Fruit fly (Drosophila melanogaster) whole organism, pupa: Measurements from ENCODE around the gene mei-41.
A peak's percentile ranks its signal among the peaks of the same experiment; 100 is the strongest.

Experiments used
- CG10348 ChIP-seq: fragments of 200-800 bp; sonication (Bioruptor generic); IDR thresholded peaks from 2 replicates; pipeline ENCODE4 v1.3.6; 2022; ENCODE audit warnings: missing biosample characterization, missing genetic modification characterization
- CG12605 ChIP-seq: fragments of 200-800 bp; sonication (Bioruptor generic); IDR thresholded peaks from 2 replicates; pipeline ENCODE4 v1.3.6; 2022; ENCODE audit warnings: missing biosample characterization, missing genetic modification characterization
- CG13204 ChIP-seq: fragments of 200-800 bp; sonication (Bioruptor generic); optimal IDR thresholded peaks from 2 replicates; lab custom pipeline; 2018; ENCODE audit warnings: missing biosample characterization, mild to moderate bottlenecking, missing genetic modification characterization, moderate library complexity
- CG14655 ChIP-seq: fragments of 200-800 bp; sonication (Bioruptor generic); optimal IDR thresholded peaks from 3 replicates; lab custom pipeline; 2017; ENCODE audit warnings: mild to moderate bottlenecking, missing biosample characterization, missing genetic modification reagents, missing genetic modification characterization
- CG15710 ChIP-seq: fragments of 200-800 bp; sonication (Bioruptor generic); optimal IDR thresholded peaks from 2 replicates; lab custom pipeline; 2018; ENCODE audit warnings: missing biosample characterization, mild to moderate bottlenecking, missing genetic modification characterization, moderate library complexity
- CG17806 ChIP-seq: fragments of 200-800 bp; sonication (Bioruptor generic); optimal IDR thresholded peaks from 2 replicates; lab custom pipeline; 2018; ENCODE audit warnings: missing biosample characterization, mild to moderate bottlenecking, missing genetic modification characterization, moderate library complexity
- CG32121 ChIP-seq: fragments of 200-800 bp; sonication (Bioruptor generic); IDR thresholded peaks from 2 replicates; pipeline ENCODE4 v1.3.6; 2022; ENCODE audit warnings: missing biosample characterization, missing genetic modification characterization
- CG34367 ChIP-seq: fragments of 200-800 bp; sonication (Bioruptor generic); optimal IDR thresholded peaks from 2 replicates; lab custom pipeline; 2018; ENCODE audit warnings: missing biosample characterization, mild to moderate bottlenecking, missing genetic modification characterization
- CG4496 ChIP-seq: fragments of 200-800 bp; sonication (Bioruptor generic); IDR thresholded peaks from 3 replicates; pipeline ENCODE4 v1.3.6; 2022; ENCODE audit warnings: missing biosample characterization, missing genetic modification characterization
- CG8159 ChIP-seq: fragments of 200-800 bp; sonication (Bioruptor generic); optimal IDR thresholded peaks from 3 replicates; lab custom pipeline; 2018; ENCODE audit warnings: missing biosample characterization, mild to moderate bottlenecking, missing genetic modification characterization, moderate library complexity
- CG8301 ChIP-seq: fragments of 200-800 bp; sonication (Bioruptor generic); optimal IDR thresholded peaks from 2 replicates; lab custom pipeline; 2018; ENCODE audit warnings: missing biosample characterization, mild to moderate bottlenecking, missing genetic modification characterization
- CG9948 ChIP-seq: fragments of 200-800 bp; sonication (Bioruptor generic); optimal IDR thresholded peaks from 2 replicates; lab custom pipeline; 2018; ENCODE audit warnings: missing biosample characterization, mild to moderate bottlenecking, missing genetic modification characterization, moderate library complexity
- D1 ChIP-seq: fragments of 200-800 bp; sonication (Bioruptor generic); optimal IDR thresholded peaks from 2 replicates; lab custom pipeline; 2018; ENCODE audit warnings: missing biosample characterization, mild to moderate bottlenecking, missing genetic modification characterization, moderate library complexity
- EcR ChIP-seq: fragments of 200-800 bp; sonication (Bioruptor generic); optimal IDR thresholded peaks from 3 replicates; lab custom pipeline; 2019; ENCODE audit warnings: missing biosample characterization, missing genetic modification characterization, mild to moderate bottlenecking, moderate library complexity, missing genetic modification reagents
- Ets98B ChIP-seq: fragments of 200-800 bp; sonication (Bioruptor generic); IDR thresholded peaks from 2 replicates; pipeline ENCODE4 v1.3.6; 2022; ENCODE audit warnings: missing biosample characterization, missing genetic modification characterization
- Pif1A ChIP-seq: fragments of 200-800 bp; sonication (Bioruptor generic); optimal IDR thresholded peaks from 3 replicates; lab custom pipeline; 2016; ENCODE audit warnings: missing biosample characterization, missing genetic modification characterization
- Pif1B ChIP-seq: fragments of 200-800 bp; sonication (Bioruptor generic); optimal IDR thresholded peaks from 3 replicates; lab custom pipeline; 2016; ENCODE audit warnings: missing biosample characterization, missing genetic modification characterization
- Snoo ChIP-seq: fragments of 200-800 bp; sonication (Bioruptor generic); optimal IDR thresholded peaks from 3 replicates; lab custom pipeline; 2017; ENCODE audit warnings: missing biosample characterization, mild to moderate bottlenecking, missing genetic modification characterization, inconsistent platforms
- fd96Ca ChIP-seq: fragments of 200-800 bp; sonication (Bioruptor generic); IDR thresholded peaks from 3 replicates; pipeline ENCODE4 v1.3.6; 2022; ENCODE audit warnings: missing biosample characterization, missing genetic modification characterization
- gl ChIP-seq: fragments of 200-800 bp; sonication (Bioruptor generic); optimal IDR thresholded peaks from 2 replicates; lab custom pipeline; 2018; ENCODE audit warnings: missing biosample characterization, mild to moderate bottlenecking, missing genetic modification characterization
- rn ChIP-seq: fragments of 200-800 bp; sonication (Bioruptor generic); IDR thresholded peaks from 2 replicates; pipeline ENCODE4 v1.3.6; 2022; ENCODE audit warnings: missing biosample characterization, missing genetic modification characterization

mei-41 gene

DNA sequence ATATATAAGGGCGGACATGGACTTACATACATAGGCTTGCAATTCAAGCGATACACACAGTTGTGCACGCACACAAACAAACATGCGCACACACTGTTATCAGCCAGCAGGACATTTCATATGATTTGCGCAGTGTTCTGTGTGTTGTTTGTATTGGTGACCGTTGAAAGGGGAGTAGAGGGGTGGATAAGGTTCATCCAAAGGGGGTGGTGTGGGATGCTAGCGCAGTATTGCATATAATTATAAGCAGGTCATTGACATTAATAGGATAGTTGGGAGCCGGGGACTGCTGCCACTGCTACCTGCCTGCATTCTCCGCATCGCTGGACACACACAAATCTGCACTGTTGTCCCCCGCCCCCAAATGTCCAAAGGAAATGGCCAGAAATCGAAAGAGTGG is 37.0 kb downstream of the mei-41 start:
- no peak for TF ChIP-seq CG8301
- TF ChIP-seq EcR (GFP tag; lab: Kevin White, UChicago) = peak; percentile 71
- no peak for TF ChIP-seq CG4496 (GFP tag; lab: Robert Waterston, UW)
- TF ChIP-seq CG17806 (tag; lab: Kevin White, UChicago) = no peak
- TF ChIP-seq Snoo = no peak
- TF ChIP-seq fd96Ca (GFP tag; lab: Robert Waterston, UW) = no peak
- TF ChIP-seq Ets98B (GFP tag; lab: Robert Waterston, UW) = no peak

DNA sequence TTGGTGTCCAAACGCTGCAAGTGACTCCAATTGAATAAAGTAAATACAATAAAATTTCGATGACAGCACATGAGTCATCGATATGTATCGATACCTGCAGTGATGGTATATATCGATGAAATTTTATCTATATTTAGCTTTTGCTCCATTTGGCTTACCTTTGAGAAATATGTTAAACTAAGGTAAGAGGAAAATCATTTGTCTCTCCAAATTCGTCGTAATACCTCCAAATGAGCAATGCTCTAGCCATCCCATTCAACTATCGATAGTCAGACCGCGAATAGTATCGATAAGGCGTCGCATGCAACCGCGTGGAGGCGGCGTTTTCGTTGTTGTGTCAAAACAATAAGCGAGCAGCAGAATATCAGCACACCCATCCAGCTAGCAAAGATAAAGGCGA is 49.7 kb downstream of the mei-41 start, which contains the start of the genes Cdc50 and rngo:
TSS of gene Cdc50 (minus strand) at position 52 of the 400 bp plus-strand sequence.
TSS of gene rngo (plus strand) at position 189 of the 400 bp plus-strand sequence.
- peak; percentile 2 for TF ChIP-seq CG9948
- no peak for TF ChIP-seq CG17806 (tag; lab: Kevin White, UChicago)

DNA sequence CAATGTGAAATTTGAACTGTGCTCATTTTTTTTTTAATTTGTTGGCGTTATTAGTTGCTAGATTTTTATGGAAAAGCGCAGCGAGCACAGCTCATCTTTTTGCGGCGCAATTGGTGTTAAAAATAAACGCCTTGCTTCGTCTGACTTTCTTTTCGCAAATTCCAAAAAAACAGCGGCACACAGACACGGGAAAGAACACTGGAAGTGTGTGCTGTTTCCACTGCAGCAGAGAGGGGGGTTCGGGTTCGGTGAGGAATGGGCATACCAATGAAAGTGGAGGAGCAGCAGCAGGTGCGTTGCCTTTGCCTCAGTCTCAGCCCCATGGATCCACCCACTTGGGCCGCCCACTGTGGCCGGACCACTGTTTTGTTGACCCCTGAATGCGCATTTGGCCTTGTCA is 50.9 kb downstream of the mei-41 start:
- TF ChIP-seq Pif1A (GFP tag; lab: Kevin White, UChicago) (no peak), CG13204 (no peak), CG10348 (GFP tag; lab: Robert Waterston, UW) (no peak), EcR (GFP tag; lab: Kevin White, UChicago) (no peak), CG8301 (no peak), CG17806 (tag; lab: Kevin White, UChicago) (no peak), Pif1B (GFP tag; lab: Kevin White, UChicago) (no peak), CG9948 (no peak), fd96Ca (GFP tag; lab: Robert Waterston, UW) (no peak), CG12605 (GFP tag; lab: Robert Waterston, UW) (no peak), CG4496 (GFP tag; lab: Robert Waterston, UW) (no peak), CG8159 (no peak), CG14655 (GFP tag; lab: Kevin White, UChicago) (no peak), D1 (tag; lab: Kevin White, UChicago) (no peak), rn (GFP tag; lab: Robert Waterston, UW) (no peak)

DNA sequence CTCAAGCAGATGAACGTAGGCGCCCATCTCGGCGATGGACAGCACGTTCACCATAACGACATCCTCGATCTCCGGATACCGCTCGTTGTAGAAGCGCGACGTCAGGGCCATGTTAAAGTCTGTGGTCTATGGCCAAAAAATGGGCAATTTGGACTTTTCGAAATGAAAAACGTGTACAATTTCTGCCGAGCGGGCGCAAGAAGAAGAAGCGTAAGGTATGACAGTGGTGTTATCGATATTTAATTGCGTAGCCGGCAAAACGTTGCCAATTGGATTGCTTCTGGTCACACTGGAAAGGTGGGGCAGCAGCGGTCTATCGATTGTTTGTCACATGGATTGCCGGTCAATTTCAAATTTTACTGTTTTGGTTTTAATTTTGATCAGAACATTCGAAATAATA is 55.3 kb downstream of the mei-41 start, which contains the start of gene eIF2alpha:
TSS of gene eIF2alpha (minus strand) at position 225 of the 400 bp plus-strand sequence.
- TF ChIP-seq EcR (GFP tag; lab: Kevin White, UChicago) (no peak), CG12605 (GFP tag; lab: Robert Waterston, UW) (0 out of 2 replicates have a peak, but pooled peaks have one; percentile 18), Ets98B (GFP tag; lab: Robert Waterston, UW) (no peak), Snoo (no peak), CG4496 (GFP tag; lab: Robert Waterston, UW) (no peak), Pif1B (GFP tag; lab: Kevin White, UChicago) (no peak), CG15710 (tag; lab: Kevin White, UChicago) (no peak), CG10348 (GFP tag; lab: Robert Waterston, UW) (no peak)
- TF ChIP-seq, all 21 proteins: peak for 1

DNA sequence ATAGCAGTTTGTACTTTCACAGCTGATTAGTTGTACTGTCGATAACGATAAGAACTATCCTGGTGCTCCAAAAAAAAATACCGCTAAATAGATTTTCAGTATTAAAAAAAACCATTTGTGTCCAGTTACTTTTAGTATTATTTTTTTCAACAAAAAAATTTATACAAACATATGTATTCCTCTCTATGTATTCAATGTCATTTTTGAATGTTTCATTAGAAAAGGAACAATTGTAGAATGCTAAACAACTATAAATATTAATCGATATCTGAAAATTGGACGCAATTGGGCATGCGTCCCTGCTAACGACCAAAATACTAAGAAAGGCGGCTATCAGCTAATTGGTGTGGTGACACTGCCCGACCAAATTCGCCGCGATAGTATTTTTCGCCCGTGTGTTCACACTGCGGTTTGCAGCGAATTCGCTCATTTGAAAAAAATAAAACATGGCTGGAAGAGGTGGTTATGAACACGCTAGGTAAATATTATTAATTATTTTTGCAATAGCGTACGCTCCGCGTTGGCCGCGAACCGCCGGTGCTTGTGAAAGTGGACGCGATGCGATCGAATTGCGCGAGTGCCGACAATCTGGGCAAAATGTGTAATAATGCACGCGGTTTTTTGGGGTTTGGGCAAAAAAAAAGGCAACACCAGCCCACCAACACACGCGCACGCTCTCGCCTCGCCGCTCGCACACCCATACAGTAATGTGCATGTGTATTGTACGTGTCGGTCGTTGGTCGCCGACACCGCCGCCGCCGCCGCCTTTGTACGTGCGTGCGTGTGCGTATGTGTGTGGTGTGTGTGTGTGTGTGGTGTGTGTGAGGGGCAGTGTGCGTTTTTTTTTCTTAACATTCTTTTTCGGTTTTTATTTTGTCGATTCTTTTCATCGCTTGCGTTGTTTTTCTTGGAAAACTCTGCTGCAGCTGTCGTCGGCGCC is 57.0 kb downstream of the mei-41 start, which contains the start of the genes CG34015 and eIF4H1:
TSS of gene CG34015 (minus strand) at position 51 of the 940 bp plus-strand sequence.
TSS of gene eIF4H1 (plus strand) at position 414 of the 940 bp plus-strand sequence.
- TF ChIP-seq rn (GFP tag; lab: Robert Waterston, UW) (peak; percentile 3; the same call in 1 of the 2 replicates), Snoo (peak; percentile 63), Ets98B (GFP tag; lab: Robert Waterston, UW) (peak; percentile 80), CG8301 (peak; percentile 58), EcR (GFP tag; lab: Kevin White, UChicago) (peak; percentile 92), CG9948 (peak; percentile 40), CG32121 (GFP tag; lab: Robert Waterston, UW) (peak; percentile 85), CG13204 (peak; percentile 76), CG12605 (GFP tag; lab: Robert Waterston, UW) (peak; percentile 70; the same call in 1 of the 2 replicates), CG34367 (tag; lab: Kevin White, UChicago) (peak; percentile 25), CG14655 (GFP tag; lab: Kevin White, UChicago) (no peak), D1 (tag; lab: Kevin White, UChicago) (no peak), CG4496 (GFP tag; lab: Robert Waterston, UW) (peak; percentile 80), CG8159 (peak; percentile 63), CG10348 (GFP tag; lab: Robert Waterston, UW) (no peak), CG17806 (tag; lab: Kevin White, UChicago) (peak; percentile 17), fd96Ca (GFP tag; lab: Robert Waterston, UW) (no peak), Pif1B (GFP tag; lab: Kevin White, UChicago) (peak; percentile 62), gl (tag; lab: Kevin White, UChicago) (peak; percentile 63), Pif1A (GFP tag; lab: Kevin White, UChicago) (peak; percentile 60), CG15710 (tag; lab: Kevin White, UChicago) (peak; percentile 62)

DNA sequence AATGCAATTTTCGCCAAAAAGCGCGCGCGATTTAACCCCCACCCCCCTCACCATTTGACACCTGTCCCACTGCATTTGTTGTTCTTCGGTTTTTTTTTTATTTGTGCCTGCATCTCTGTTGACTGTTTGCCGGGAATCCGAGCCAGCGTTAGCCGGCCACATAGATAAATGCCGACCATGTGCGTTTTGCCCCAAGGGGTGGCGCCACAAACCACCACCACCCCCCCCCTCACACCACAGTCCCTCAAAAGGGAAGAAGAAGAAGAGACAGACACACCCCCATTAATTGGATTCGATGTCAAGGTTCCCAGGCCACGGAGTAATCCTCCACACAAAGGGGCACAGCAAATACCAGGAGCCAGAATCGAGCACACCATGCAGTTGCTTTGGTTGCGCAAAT is 57.8 kb downstream of the mei-41 start:
- TF ChIP-seq EcR (GFP tag; lab: Kevin White, UChicago) (no peak), Ets98B (GFP tag; lab: Robert Waterston, UW) (no peak), CG10348 (GFP tag; lab: Robert Waterston, UW) (no peak)
